Fruit fly (Drosophila melanogaster) whole organism, embryonic: Measurements from ENCODE around the gene Notum.
A peak's percentile ranks its signal among the peaks of the same experiment; 100 is the strongest.

Experiments used
- Bgb ChIP-seq: fragments of 200-800 bp; sonication (Bioruptor generic); IDR thresholded peaks from 2 replicates; pipeline ENCODE4 v1.3.6; 2022; ENCODE audit warnings: missing biosample characterization, missing genetic modification characterization; ENCODE audit not compliant: partially characterized antibody
- BtbVII ChIP-seq: fragments of 200-800 bp; sonication (Bioruptor generic); optimal IDR thresholded peaks from 3 replicates; lab custom pipeline; 2017; ENCODE audit warnings: missing biosample characterization, mild to moderate bottlenecking, missing genetic modification characterization
- CG11093 ChIP-seq: fragments of 200-800 bp; sonication (Bioruptor generic); IDR thresholded peaks from 3 replicates; pipeline ENCODE4 v1.3.6; 2022; ENCODE audit warnings: missing biosample characterization, missing genetic modification characterization
- CG11247 ChIP-seq: fragments of 200-800 bp; sonication (Bioruptor generic); IDR thresholded peaks from 2 replicates; pipeline ENCODE4 v1.3.6; 2022; ENCODE audit warnings: missing biosample characterization, missing genetic modification characterization
- CG12104 ChIP-seq: fragments of 200-800 bp; sonication (Bioruptor generic); optimal IDR thresholded peaks from 3 replicates; lab custom pipeline; 2016; ENCODE audit warnings: missing biosample characterization, missing genetic modification characterization
- CG1233 ChIP-seq: fragments of 200-800 bp; sonication (Bioruptor generic); optimal IDR thresholded peaks from 4 replicates; lab custom pipeline; 2018; ENCODE audit warnings: missing biosample characterization, mild to moderate bottlenecking, missing genetic modification characterization
- CG12769 ChIP-seq: fragments of 200-800 bp; sonication (Bioruptor generic); optimal IDR thresholded peaks from 2 replicates; lab custom pipeline; 2019; ENCODE audit warnings: missing biosample characterization, mild to moderate bottlenecking, missing genetic modification characterization, moderate library complexity
- CG18476 ChIP-seq: fragments of 200-800 bp; sonication (Bioruptor generic); optimal IDR thresholded peaks from 2 replicates; lab custom pipeline; 2016; ENCODE audit warnings: missing biosample characterization, mild to moderate bottlenecking, missing genetic modification characterization
- CG18619 ChIP-seq: fragments of 200-800 bp; sonication (Bioruptor generic); optimal IDR thresholded peaks from 3 replicates; lab custom pipeline; 2017; ENCODE audit warnings: missing biosample characterization, mild to moderate bottlenecking, missing genetic modification characterization
- CG2889 ChIP-seq: fragments of 200-800 bp; sonication (Bioruptor generic); IDR thresholded peaks from 3 replicates; pipeline ENCODE4 v1.3.6; 2022; ENCODE audit warnings: missing biosample characterization, missing genetic modification characterization
- CG3407 ChIP-seq: fragments of 200-800 bp; sonication (Bioruptor generic); optimal IDR thresholded peaks from 2 replicates; lab custom pipeline; 2018; ENCODE audit warnings: missing biosample characterization, mild to moderate bottlenecking, missing genetic modification characterization
- CG34422 ChIP-seq: fragments of 200-800 bp; sonication (Bioruptor generic); IDR thresholded peaks from 3 replicates; pipeline ENCODE4 v1.3.6; 2022; ENCODE audit warnings: missing biosample characterization, missing genetic modification characterization
- CG6813 ChIP-seq: fragments of 200-800 bp; sonication (Bioruptor generic); optimal IDR thresholded peaks from 2 replicates; lab custom pipeline; 2017; ENCODE audit warnings: missing biosample characterization, missing genetic modification characterization, mild to moderate bottlenecking, moderate library complexity, missing genetic modification reagents
- CG7556 ChIP-seq: fragments of 200-800 bp; sonication (Bioruptor generic); optimal IDR thresholded peaks from 2 replicates; lab custom pipeline; 2017; ENCODE audit warnings: missing biosample characterization, mild to moderate bottlenecking, missing genetic modification characterization
- CG7786 ChIP-seq: fragments of 200-800 bp; sonication (Bioruptor generic); optimal IDR thresholded peaks from 2 replicates; lab custom pipeline; 2016; ENCODE audit warnings: missing biosample characterization, missing genetic modification characterization
- CG7839 ChIP-seq: fragments of 200-800 bp; sonication (Bioruptor generic); optimal IDR thresholded peaks from 3 replicates; lab custom pipeline; 2018; ENCODE audit warnings: missing biosample characterization, mild to moderate bottlenecking, missing genetic modification characterization, moderate library complexity
- CG9437 ChIP-seq: fragments of 200-800 bp; sonication (Bioruptor generic); optimal IDR thresholded peaks from 2 replicates; lab custom pipeline; 2018; ENCODE audit warnings: missing biosample characterization, mild to moderate bottlenecking, missing genetic modification characterization
- Dad ChIP-seq: fragments of 200-800 bp; sonication (Bioruptor generic); optimal IDR thresholded peaks from 3 replicates; lab custom pipeline; 2016; ENCODE audit warnings: missing biosample characterization, missing genetic modification characterization
- Dbx ChIP-seq: fragments of 200-800 bp; sonication (Bioruptor generic); IDR thresholded peaks from 3 replicates; pipeline ENCODE4 v1.3.6; 2022; ENCODE audit warnings: missing biosample characterization, missing genetic modification characterization
- Doc2 ChIP-seq: fragments of 200-800 bp; sonication (Bioruptor generic); IDR thresholded peaks from 2 replicates; pipeline ENCODE4 v1.3.6; 2022; ENCODE audit warnings: missing biosample characterization, missing genetic modification characterization
- E2f2 ChIP-seq: fragments of 200-800 bp; sonication (Bioruptor generic); IDR thresholded peaks from 2 replicates; pipeline ENCODE4 v1.3.6; 2022; ENCODE audit warnings: missing biosample characterization, missing genetic modification characterization
- ERR ChIP-seq: fragments of 200-800 bp; sonication (Bioruptor generic); optimal IDR thresholded peaks from 2 replicates; lab custom pipeline; 2016; ENCODE audit warnings: missing biosample characterization, missing genetic modification characterization
- Ets65A ChIP-seq: fragments of 200-800 bp; sonication (Bioruptor generic); peaks from one replicate; lab custom pipeline; 2016; ENCODE audit warnings: missing biosample characterization, missing genetic modification characterization
- HHEX ChIP-seq: fragments of 200-800 bp; sonication (Bioruptor generic); optimal IDR thresholded peaks from 3 replicates; lab custom pipeline; 2017; ENCODE audit warnings: missing biosample characterization, mild to moderate bottlenecking, missing genetic modification characterization, missing genetic modification reagents
- Hand ChIP-seq: fragments of 200-800 bp; sonication (Bioruptor generic); optimal IDR thresholded peaks from 2 replicates; lab custom pipeline; 2017; ENCODE audit warnings: mild to moderate bottlenecking, missing biosample characterization, missing genetic modification reagents, missing genetic modification characterization
- Ptx1 ChIP-seq: fragments of 200-800 bp; sonication (Bioruptor generic); IDR thresholded peaks from 2 replicates; pipeline ENCODE4 v1.3.6; 2022; ENCODE audit warnings: missing biosample characterization, missing genetic modification characterization
- Sin3A ChIP-seq: fragments of >200 bp; optimal IDR thresholded peaks from 2 replicates; lab custom pipeline; 2018
- Sox102F ChIP-seq: fragments of 200-800 bp; sonication (Bioruptor generic); optimal IDR thresholded peaks from 2 replicates; lab custom pipeline; 2018; ENCODE audit warnings: missing biosample characterization, mild to moderate bottlenecking, missing genetic modification characterization, moderate library complexity
- Ssrp ChIP-seq: fragments of 200-800 bp; sonication (Bioruptor generic); optimal IDR thresholded peaks from 2 replicates; lab custom pipeline; 2018; ENCODE audit warnings: missing biosample characterization, mild to moderate bottlenecking, missing genetic modification characterization, moderate library complexity
- Stat92E ChIP-seq, 3 experiments: fragments of >200 bp in 2 of 3; fragments of 200-800 bp in 1 of 3; sonication (Bioruptor generic) in 1 of 3; optimal IDR thresholded peaks; 2 replicates each; lab custom pipeline; 2017 to 2019; ENCODE audit warnings: missing biosample characterization in 3 of 3, missing genetic modification characterization in 3 of 3, mild to moderate bottlenecking in 1 of 3, moderate library complexity in 1 of 3
- aop ChIP-seq: fragments of 200-800 bp; sonication (Bioruptor generic); IDR thresholded peaks from 2 replicates; pipeline ENCODE4 v1.3.6; 2022; ENCODE audit warnings: missing biosample characterization, missing genetic modification characterization
- fd3F ChIP-seq: fragments of 200-800 bp; sonication (Bioruptor generic); optimal IDR thresholded peaks from 2 replicates; lab custom pipeline; 2018; ENCODE audit warnings: missing biosample characterization, mild to moderate bottlenecking, missing genetic modification characterization, moderate library complexity
- ham ChIP-seq: fragments of 200-800 bp; sonication (Bioruptor generic); IDR thresholded peaks from 2 replicates; pipeline ENCODE4 v1.3.6; 2022; ENCODE audit warnings: missing biosample characterization, missing genetic modification characterization
- her ChIP-seq: fragments of 200-800 bp; sonication (Bioruptor generic); optimal IDR thresholded peaks from 2 replicates; lab custom pipeline; 2016; ENCODE audit warnings: missing biosample characterization, missing genetic modification characterization
- insv ChIP-seq, 2 experiments: fragments of 200-800 bp; sonication (Bioruptor generic); optimal IDR thresholded peaks; 3 replicates each; lab custom pipeline; 2016 to 2018; ENCODE audit warnings: missing biosample characterization in 2 of 2, missing genetic modification characterization in 2 of 2
- jing ChIP-seq: fragments of 200-800 bp; sonication (Bioruptor generic); optimal IDR thresholded peaks from 2 replicates; lab custom pipeline; 2018; ENCODE audit warnings: missing biosample characterization, mild to moderate bottlenecking, missing genetic modification characterization
- knrl ChIP-seq: fragments of 200-800 bp; sonication (Bioruptor generic); IDR thresholded peaks from 3 replicates; pipeline ENCODE4 v1.3.6; 2022; ENCODE audit warnings: missing biosample characterization, missing genetic modification characterization; ENCODE audit not compliant: partially characterized antibody
- lilli ChIP-seq: fragments of 200-800 bp; sonication (Bioruptor generic); optimal IDR thresholded peaks from 3 replicates; lab custom pipeline; 2016; ENCODE audit warnings: missing biosample characterization, missing genetic modification characterization
- nmo ChIP-seq: fragments of 200-800 bp; sonication (Bioruptor generic); optimal IDR thresholded peaks from 2 replicates; lab custom pipeline; 2018; ENCODE audit warnings: missing biosample characterization, mild to moderate bottlenecking, missing genetic modification characterization, moderate library complexity
- oc ChIP-seq: fragments of 200-800 bp; sonication (Bioruptor generic); optimal IDR thresholded peaks from 2 replicates; lab custom pipeline; 2018; ENCODE audit warnings: missing biosample characterization, mild to moderate bottlenecking, missing genetic modification characterization, moderate library complexity
- repo ChIP-seq: fragments of 200-800 bp; sonication (Bioruptor generic); optimal IDR thresholded peaks from 2 replicates; lab custom pipeline; 2016; ENCODE audit warnings: missing biosample characterization, missing genetic modification characterization
- run ChIP-seq: fragments of 200-800 bp; sonication (Bioruptor generic); optimal IDR thresholded peaks from 3 replicates; lab custom pipeline; 2018; ENCODE audit warnings: missing biosample characterization, mild to moderate bottlenecking, missing genetic modification characterization
- slou ChIP-seq: fragments of 200-800 bp; sonication (Bioruptor generic); optimal IDR thresholded peaks from 3 replicates; lab custom pipeline; 2016; ENCODE audit warnings: missing biosample characterization, missing genetic modification characterization
- so ChIP-seq: fragments of 200-800 bp; sonication (Bioruptor generic); IDR thresholded peaks from 3 replicates; pipeline ENCODE4 v1.3.6; 2022; ENCODE audit warnings: missing biosample characterization, missing genetic modification characterization
- sr ChIP-seq: fragments of 200-800 bp; sonication (Bioruptor generic); IDR thresholded peaks from 3 replicates; pipeline ENCODE4 v1.3.6; 2022; ENCODE audit warnings: missing biosample characterization, missing genetic modification characterization
- tap ChIP-seq: fragments of 200-800 bp; optimal IDR thresholded peaks from 3 replicates; lab custom pipeline; 2019; ENCODE audit warnings: missing biosample characterization, mild to moderate bottlenecking, missing genetic modification characterization, moderate library complexity
- tin ChIP-seq: fragments of 200-800 bp; sonication (Bioruptor generic); optimal IDR thresholded peaks from 3 replicates; lab custom pipeline; 2016; ENCODE audit warnings: missing biosample characterization, missing genetic modification characterization
- tio ChIP-seq: fragments of 200-800 bp; sonication (Bioruptor generic); optimal IDR thresholded peaks from 2 replicates; lab custom pipeline; 2017; ENCODE audit warnings: missing biosample characterization, missing genetic modification characterization, inconsistent platforms
- unpg ChIP-seq: fragments of 200-800 bp; sonication (Bioruptor generic); optimal IDR thresholded peaks from 3 replicates; lab custom pipeline; 2018; ENCODE audit warnings: missing biosample characterization, mild to moderate bottlenecking, missing genetic modification characterization, moderate library complexity
- zfh1 ChIP-seq: fragments of 200-800 bp; sonication (Bioruptor generic); IDR thresholded peaks from 3 replicates; pipeline ENCODE4 v1.3.6; 2022; ENCODE audit warnings: missing biosample characterization, missing genetic modification characterization
- zfh2 ChIP-seq: fragments of 200-800 bp; sonication (Bioruptor generic); optimal IDR thresholded peaks from 2 replicates; lab custom pipeline; 2016; ENCODE audit warnings: missing biosample characterization, missing genetic modification characterization

The Notum gene

DNA sequence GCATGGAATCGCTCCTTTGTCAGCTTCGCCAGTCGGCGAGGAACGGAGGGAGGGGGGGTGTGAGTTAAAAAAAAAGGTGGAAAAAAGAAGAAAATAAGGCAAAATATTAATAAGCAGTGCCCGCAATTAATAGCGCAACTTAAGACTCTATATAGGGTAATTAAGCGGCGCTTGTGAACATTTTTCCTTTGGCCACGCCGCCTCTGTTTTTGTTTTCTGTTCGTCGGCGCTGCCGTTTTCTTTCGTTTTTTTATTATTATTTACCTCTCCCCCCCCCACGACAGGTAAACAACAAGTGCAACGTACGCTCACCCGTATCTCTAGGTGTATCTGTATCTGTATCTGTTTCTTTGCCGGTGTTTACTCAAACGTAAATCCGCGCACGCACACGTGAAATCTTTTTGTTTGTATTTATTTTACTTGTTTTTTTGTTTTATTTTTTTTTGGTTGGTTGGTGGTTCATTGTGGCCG is 3.9 kb downstream of the Notum start (continued):
- no peak for TF ChIP-seq Stat92E (GFP tag; optimal IDR thresholded peaks at IDR 0.05; lab: Kevin White, UChicago)
- peak; percentile 63 for TF ChIP-seq BtbVII
- no peak for TF ChIP-seq fd3F (GFP tag; lab: Kevin White, UChicago)
- peak; percentile 73 for TF ChIP-seq CG12104 (GFP tag; lab: Kevin White, UChicago)
- peak; percentile 30 for TF ChIP-seq CG18619 (GFP tag; lab: Kevin White, UChicago)
- peak; percentile 50 for TF ChIP-seq CG3407 (GFP tag; lab: Kevin White, UChicago)
- no peak for TF ChIP-seq CG7556 (GFP tag; lab: Kevin White, UChicago)
- no peak for TF ChIP-seq repo (GFP tag; lab: Kevin White, UChicago)
- no peak for TF ChIP-seq tap (tag; lab: Kevin White, UChicago)
- 0 out of 2 replicates have a peak, but pooled peaks have one; percentile 11 for TF ChIP-seq E2f2
- no peak for TF ChIP-seq lilli
- TF ChIP-seq Bgb (GFP tag; lab: Robert Waterston, UW): no peak
- 0 out of 2 replicates have a peak, but pooled peaks have one; percentile 17 for TF ChIP-seq ham (GFP tag; lab: Robert Waterston, UW)
- no peak for TF ChIP-seq Dad
- TF ChIP-seq Dbx (GFP tag; lab: Robert Waterston, UW): peak; percentile 33; the same call in 1 of the 3 replicates
- no peak for TF ChIP-seq CG11093 (GFP tag; lab: Robert Waterston, UW)
- no peak for TF ChIP-seq insv (GFP tag; optimal IDR thresholded peaks at IDR 0.05; lab: Kevin White, UChicago)
- peak; percentile 78 for TF ChIP-seq CG6813 (GFP tag; lab: Kevin White, UChicago)
- no peak for TF ChIP-seq ERR (GFP tag; lab: Kevin White, UChicago)
- TF ChIP-seq oc (tag; lab: Kevin White, UChicago): peak; percentile 38
- no peak for TF ChIP-seq aop
- TF ChIP-seq nmo: peak; percentile 0
- TF ChIP-seq jing (GFP tag; lab: Kevin White, UChicago): no peak
- peak; percentile 70; the same call in 2 of the 3 replicates for TF ChIP-seq so
- TF ChIP-seq HHEX (GFP tag; lab: Kevin White, UChicago): peak; percentile 62
- peak; percentile 34 for TF ChIP-seq unpg (GFP tag; lab: Kevin White, UChicago)
- TF ChIP-seq CG2889 (GFP tag; lab: Robert Waterston, UW): 0 out of 3 replicates have a peak, but pooled peaks have one; percentile 19
- 0 out of 3 replicates have a peak, but pooled peaks have one; percentile 31 for TF ChIP-seq sr
- TF ChIP-seq Doc2 (GFP tag; lab: Robert Waterston, UW): no peak
- TF ChIP-seq CG9437 (GFP tag; lab: Kevin White, UChicago): no peak
- TF ChIP-seq Ets65A (GFP tag; lab: Kevin White, UChicago): peak; percentile 79
- TF ChIP-seq CG7786: no peak
- TF ChIP-seq CG12769 (tag; lab: Kevin White, UChicago): no peak
- no peak for TF ChIP-seq tin
- no peak for TF ChIP-seq CG18476 (GFP tag; lab: Kevin White, UChicago)
- no peak for TF ChIP-seq tio (GFP tag; lab: Kevin White, UChicago)
- no peak for TF ChIP-seq Ssrp
- peak; percentile 38 for TF ChIP-seq CG7839 (tag; lab: Kevin White, UChicago)
- TF ChIP-seq Ptx1 (GFP tag; lab: Robert Waterston, UW): peak; percentile 48
- TF ChIP-seq Sin3A: no peak
- peak; percentile 24 for TF ChIP-seq run (tag; lab: Kevin White, UChicago)
- TF ChIP-seq CG34422 (GFP tag; lab: Robert Waterston, UW): no peak
- peak; percentile 4 for TF ChIP-seq zfh2 (GFP tag; lab: Kevin White, UChicago)
- TF ChIP-seq zfh1 (GFP tag; lab: Robert Waterston, UW): 0 out of 3 replicates have a peak, but pooled peaks have one; percentile 29
- TF ChIP-seq Hand (GFP tag; lab: Kevin White, UChicago): no peak
- TF ChIP-seq knrl (GFP tag; lab: Robert Waterston, UW): no peak
- no peak for TF ChIP-seq her
- no peak for TF ChIP-seq CG11247
- no peak for TF ChIP-seq slou
- TF ChIP-seq Sox102F (GFP tag; lab: Kevin White, UChicago): peak; percentile 25
- TF ChIP-seq CG1233 (GFP tag; lab: Kevin White, UChicago): peak; percentile 33
